Worm (Caenorhabditis elegans): Measurements from ENCODE around the gene C15C7.6.
A peak's percentile ranks its signal among the peaks of the same experiment; 100 is the strongest.

The C15C7.6 gene

ce11 chrX:3127626-3128142, 42.7 kb downstream of the C15C7.6 start:
- TF ChIP-seq egl-27 (tag; optimal IDR thresholded peaks at IDR 0.05) (peak; percentile 85 to 90), fkh-4 (tag; optimal IDR thresholded peaks at IDR 0.05; ENCODE audit: borderline replicate concordance) (peak; percentile 14), ces-1 (GFP tag; optimal IDR thresholded peaks at IDR 0.05) (peak; percentile 75), unc-130 (tag; optimal IDR thresholded peaks at IDR 0.05) (peak; percentile 82), pqm-1 (tag; optimal IDR thresholded peaks at IDR 0.05) (peak; percentile 73), lin-35 (GFP tag; optimal IDR thresholded peaks at IDR 0.05) (peak; percentile 79 to 86), dsc-1 (tag; optimal IDR thresholded peaks at IDR 0.05) (peak; percentile 86), fkh-10 (GFP tag; optimal IDR thresholded peaks at IDR 0.05) (peak; percentile 92), hpl-2 (GFP tag; optimal IDR thresholded peaks at IDR 0.05) (peak; percentile 75), alr-1 (tag; optimal IDR thresholded peaks at IDR 0.05; ENCODE audit: borderline replicate concordance) (no peak), Y116A8C.19 (tag; optimal IDR thresholded peaks at IDR 0.05; ENCODE audit: borderline replicate concordance) (no peak), lin-13 (GFP tag; optimal IDR thresholded peaks at IDR 0.05) (peak; percentile 88), nhr-77 (tag; optimal IDR thresholded peaks at IDR 0.05) (peak; percentile 91), lin-14 (GFP tag; optimal IDR thresholded peaks at IDR 0.05) (peak; percentile 99), isw-1 (GFP tag; IDR thresholded peaks at IDR 0.05) (peak; percentile 77), nhr-28 (tag; optimal IDR thresholded peaks at IDR 0.05) (no peak), tbx-2 (tag; optimal IDR thresholded peaks at IDR 0.05) (peak; percentile 93), nhr-11 (tag; optimal IDR thresholded peaks at IDR 0.05) (peak; percentile 12), ceh-82 (tag; optimal IDR thresholded peaks at IDR 0.05) (peak; percentile 86 to 92 (median 87)), sptf-1 (tag; optimal IDR thresholded peaks at IDR 0.05) (no peak), xbp-1 (tag; optimal IDR thresholded peaks at IDR 0.05) (peak; percentile 84), lir-3 (tag; optimal IDR thresholded peaks at IDR 0.05; ENCODE audit: poor library complexity) (peak; percentile 89), ets-5 (GFP tag; IDR thresholded peaks at IDR 0.05) (no peak), mep-1 (tag; optimal IDR thresholded peaks at IDR 0.05) (peak; percentile 85), jun-1 (tag; optimal IDR thresholded peaks at IDR 0.05) (peak; percentile 96), ceh-88 (GFP tag; IDR thresholded peaks at IDR 0.05) (peak; percentile 38; the same call in 1 of the 2 replicates), snu-23 (GFP tag; optimal IDR thresholded peaks at IDR 0.05) (peak; percentile 98), hlh-4 (tag; optimal IDR thresholded peaks at IDR 0.05) (no peak), C34B4.2 (tag; optimal IDR thresholded peaks at IDR 0.05) (no peak), elt-3 (tag; optimal IDR thresholded peaks at IDR 0.05) (peak in 5 of 6 experiments; percentile 22 to 86 (median 58)), mdl-1 (tag; optimal IDR thresholded peaks at IDR 0.05) (peak in 1 of 2 experiments; percentile 91), unc-98 (GFP tag; IDR thresholded peaks at IDR 0.05) (no peak), hlh-17 (GFP tag; optimal IDR thresholded peaks at IDR 0.05; ENCODE audit: borderline replicate concordance) (no peak), pax-3 (tag; optimal IDR thresholded peaks at IDR 0.05) (peak; percentile 75), ceh-63 (GFP tag; optimal IDR thresholded peaks at IDR 0.05) (no peak), efl-1 (optimal IDR thresholded peaks at IDR 0.05) (peak; percentile 64 to 72), efl-1 (GFP tag; optimal IDR thresholded peaks at IDR 0.05 in 1 of 2) (peak; percentile 34 to 93), skn-1 (tag; optimal IDR thresholded peaks at IDR 0.05) (peak; percentile 79), efl-3 (GFP tag; optimal IDR thresholded peaks at IDR 0.05) (no peak), nhr-20 (tag; optimal IDR thresholded peaks at IDR 0.05) (peak; percentile 95), nhr-84 (tag; optimal IDR thresholded peaks at IDR 0.05) (no peak), unc-30 (tag; optimal IDR thresholded peaks at IDR 0.05) (no peak), aly-2 (tag; optimal IDR thresholded peaks at IDR 0.05) (peak; percentile 80), ztf-11 (tag; optimal IDR thresholded peaks at IDR 0.05) (peak in 1 of 2 experiments; percentile 80), nhr-71 (tag; optimal IDR thresholded peaks at IDR 0.05) (peak; percentile 97), fkh-8 (tag; optimal IDR thresholded peaks at IDR 0.05) (peak; percentile 94), blmp-1 (tag; optimal IDR thresholded peaks at IDR 0.05) (peak; percentile 96), egl-13 (tag; optimal IDR thresholded peaks at IDR 0.05) (peak; percentile 86), C04F5.9 (tag; optimal IDR thresholded peaks at IDR 0.05) (peak; percentile 4), nhr-76 (tag; optimal IDR thresholded peaks at IDR 0.05) (no peak), pag-3 (tag; optimal IDR thresholded peaks at IDR 0.05; ENCODE audit: borderline replicate concordance, insufficient read depth) (peak; percentile 61), sox-4 (tag; optimal IDR thresholded peaks at IDR 0.05) (peak; percentile 27)
